Fruit fly (Drosophila melanogaster) whole organism, embryonic: ENCODE measurements around the gene CG43693.

ENCODE experiments used
- Atf3 ChIP-seq: fragments of 200-800 bp; sonication (Bioruptor generic); optimal IDR thresholded peaks from 3 replicates; lab custom pipeline; 2016; ENCODE audit warnings: missing biosample characterization, missing genetic modification characterization
- CG10431 ChIP-seq: fragments of 200-800 bp; sonication (Bioruptor generic); optimal IDR thresholded peaks from 3 replicates; lab custom pipeline; 2018; ENCODE audit warnings: missing biosample characterization, mild to moderate bottlenecking, missing genetic modification characterization
- CG11504 ChIP-seq: fragments of 200-800 bp; sonication (Bioruptor generic); optimal IDR thresholded peaks from 3 replicates; lab custom pipeline; 2019; ENCODE audit warnings: missing biosample characterization, mild to moderate bottlenecking, missing genetic modification characterization, moderate library complexity
- CG12391 ChIP-seq: fragments of 200-800 bp; sonication (Bioruptor generic); optimal IDR thresholded peaks from 3 replicates; lab custom pipeline; 2018; ENCODE audit warnings: missing biosample characterization, mild to moderate bottlenecking, missing genetic modification characterization, moderate library complexity
- CG14667 ChIP-seq: fragments of 200-800 bp; sonication (Bioruptor generic); IDR thresholded peaks from 2 replicates; pipeline ENCODE4 v1.3.6; 2022; ENCODE audit warnings: missing biosample characterization, missing genetic modification characterization
- CG14965 ChIP-seq: fragments of 200-800 bp; sonication (Bioruptor generic); optimal IDR thresholded peaks from 2 replicates; lab custom pipeline; 2016; ENCODE audit warnings: missing biosample characterization, missing genetic modification characterization, borderline replicate concordance
- CG17359 ChIP-seq: fragments of 200-800 bp; sonication (Bioruptor generic); optimal IDR thresholded peaks from 3 replicates; lab custom pipeline; 2018; ENCODE audit warnings: missing biosample characterization, mild to moderate bottlenecking, missing genetic modification characterization, moderate library complexity
- CG2199 ChIP-seq: fragments of 200-800 bp; sonication (Bioruptor generic); IDR thresholded peaks from 3 replicates; pipeline ENCODE4 v1.3.6; 2022; ENCODE audit warnings: missing biosample characterization, missing genetic modification characterization
- CG31441 ChIP-seq: fragments of 200-800 bp; sonication (Bioruptor generic); IDR thresholded peaks from 2 replicates; pipeline ENCODE4 v1.3.6; 2022; ENCODE audit warnings: missing biosample characterization, missing genetic modification characterization
- CG33213 ChIP-seq: fragments of 200-800 bp; sonication (Bioruptor generic); optimal IDR thresholded peaks from 3 replicates; lab custom pipeline; 2016; ENCODE audit warnings: missing biosample characterization, missing genetic modification characterization
- CG34376 ChIP-seq: fragments of 200-800 bp; sonication (Bioruptor generic); optimal IDR thresholded peaks from 2 replicates; lab custom pipeline; 2018; ENCODE audit warnings: missing biosample characterization, mild to moderate bottlenecking, missing genetic modification characterization
- CG3847 ChIP-seq: fragments of 200-800 bp; sonication (Bioruptor generic); IDR thresholded peaks from 2 replicates; pipeline ENCODE4 v1.3.6; 2022; ENCODE audit warnings: missing biosample characterization, missing genetic modification characterization
- CG42726 ChIP-seq: fragments of 200-800 bp; sonication (Bioruptor generic); IDR thresholded peaks from 2 replicates; pipeline ENCODE4 v1.3.6; 2022; ENCODE audit warnings: missing biosample characterization, missing genetic modification characterization; ENCODE audit not compliant: partially characterized antibody
- CG8924 ChIP-seq: fragments of 200-800 bp; optimal IDR thresholded peaks from 3 replicates; lab custom pipeline; 2019; ENCODE audit warnings: missing biosample characterization, mild to moderate bottlenecking, missing genetic modification characterization, moderate library complexity
- CG9609 ChIP-seq: fragments of 200-800 bp; sonication (Bioruptor generic); optimal IDR thresholded peaks from 3 replicates; lab custom pipeline; 2016; ENCODE audit warnings: missing biosample characterization, missing genetic modification characterization
- CHES-1-like ChIP-seq: fragments of 200-800 bp; sonication (Bioruptor generic); optimal IDR thresholded peaks from 2 replicates; lab custom pipeline; 2016; ENCODE audit warnings: missing biosample characterization, missing genetic modification characterization
- D ChIP-seq, 2 experiments: fragments of 200-800 bp in 1 of 2; fragments of >200 bp in 1 of 2; sonication (Bioruptor generic) in 1 of 2; optimal IDR thresholded peaks; 2 replicates in 1 of 2; 3 replicates in 1 of 2; lab custom pipeline; 2017; ENCODE audit warnings: mild to moderate bottlenecking in 1 of 2, missing biosample characterization in 1 of 2, missing genetic modification characterization in 1 of 2, missing genetic modification reagents in 1 of 2
- D19A ChIP-seq: fragments of 200-800 bp; optimal IDR thresholded peaks from 3 replicates; lab custom pipeline; 2019; ENCODE audit warnings: missing biosample characterization, mild to moderate bottlenecking, missing genetic modification characterization, moderate library complexity
- Dll ChIP-seq: fragments of 200-800 bp; sonication (Bioruptor generic); IDR thresholded peaks from 4 replicates; pipeline ENCODE4 v1.3.6; 2022; ENCODE audit warnings: missing biosample characterization, missing genetic modification characterization; ENCODE audit not compliant: partially characterized antibody
- Doc3 ChIP-seq: fragments of 200-800 bp; sonication (Bioruptor generic); IDR thresholded peaks from 3 replicates; pipeline ENCODE4 v1.3.6; 2022; ENCODE audit warnings: missing biosample characterization, missing genetic modification characterization; ENCODE audit not compliant: partially characterized antibody
- Ets65A ChIP-seq: fragments of 200-800 bp; sonication (Bioruptor generic); peaks from one replicate; lab custom pipeline; 2016; ENCODE audit warnings: missing biosample characterization, missing genetic modification characterization
- Ets97D ChIP-seq: fragments of 200-800 bp; sonication (Bioruptor generic); optimal IDR thresholded peaks from 3 replicates; lab custom pipeline; 2016; ENCODE audit warnings: missing biosample characterization, missing genetic modification characterization
- H15 ChIP-seq: fragments of 200-800 bp; sonication (Bioruptor generic); IDR thresholded peaks from 3 replicates; pipeline ENCODE4 v1.3.6; 2022; ENCODE audit warnings: missing biosample characterization, missing genetic modification characterization
- Hr3 ChIP-seq: fragments of 200-800 bp; sonication (Bioruptor generic); optimal IDR thresholded peaks from 3 replicates; lab custom pipeline; 2016; ENCODE audit warnings: missing biosample characterization, missing genetic modification characterization
- Hr78 ChIP-seq, 2 experiments: fragments of 200-800 bp in 1 of 2; fragments of >200 bp in 1 of 2; sonication (Bioruptor generic) in 1 of 2; optimal IDR thresholded peaks; 2 replicates each; lab custom pipeline; 2017 to 2019; ENCODE audit warnings: missing biosample characterization in 2 of 2, missing genetic modification characterization in 2 of 2, mild to moderate bottlenecking in 1 of 2, moderate library complexity in 1 of 2
- Lhr ChIP-seq: fragments of 200-800 bp; sonication (Bioruptor generic); optimal IDR thresholded peaks from 3 replicates; lab custom pipeline; 2017; ENCODE audit warnings: mild to moderate bottlenecking, missing biosample characterization, missing genetic modification reagents, missing genetic modification characterization
- MBD-R2 ChIP-seq: fragments of 200-800 bp; sonication (Bioruptor generic); IDR thresholded peaks from 2 replicates; pipeline ENCODE4 v1.3.6; 2022; ENCODE audit warnings: missing biosample characterization, missing genetic modification characterization
- Max ChIP-seq: fragments of 200-800 bp; sonication (Bioruptor generic); optimal IDR thresholded peaks from 2 replicates; lab custom pipeline; 2016; ENCODE audit warnings: missing biosample characterization, mild to moderate bottlenecking, missing genetic modification characterization
- Mes4 ChIP-seq: fragments of 200-800 bp; sonication (Bioruptor generic); optimal IDR thresholded peaks from 2 replicates; lab custom pipeline; 2016; ENCODE audit warnings: missing biosample characterization, missing genetic modification characterization
- Nf-YC ChIP-seq: fragments of 200-800 bp; optimal IDR thresholded peaks from 3 replicates; lab custom pipeline; 2019; ENCODE audit warnings: missing biosample characterization, mild to moderate bottlenecking, missing genetic modification characterization, moderate library complexity
- abd-A ChIP-seq: fragments of 200-800 bp; sonication (Bioruptor generic); optimal IDR thresholded peaks from 3 replicates; lab custom pipeline; 2019; ENCODE audit warnings: missing biosample characterization, mild to moderate bottlenecking, missing genetic modification characterization, moderate library complexity
- fu2 ChIP-seq: fragments of 200-800 bp; sonication (Bioruptor generic); optimal IDR thresholded peaks from 2 replicates; lab custom pipeline; 2016; ENCODE audit warnings: missing biosample characterization, missing genetic modification characterization
- grn ChIP-seq: fragments of 200-800 bp; sonication (Bioruptor generic); optimal IDR thresholded peaks from 3 replicates; lab custom pipeline; 2017; ENCODE audit warnings: missing biosample characterization, missing genetic modification characterization
- ham ChIP-seq: fragments of 200-800 bp; sonication (Bioruptor generic); IDR thresholded peaks from 2 replicates; pipeline ENCODE4 v1.3.6; 2022; ENCODE audit warnings: missing biosample characterization, missing genetic modification characterization
- hb ChIP-seq: fragments of 200-800 bp; sonication (Bioruptor generic); IDR thresholded peaks from 3 replicates; pipeline ENCODE4 v1.3.6; 2022; ENCODE audit warnings: missing biosample characterization, missing genetic modification characterization; ENCODE audit not compliant: partially characterized antibody
- klu ChIP-seq: fragments of 200-800 bp; sonication (Bioruptor generic); IDR thresholded peaks from 2 replicates; pipeline ENCODE4 v1.3.6; 2022; ENCODE audit warnings: missing biosample characterization, missing genetic modification characterization
- p53 ChIP-seq: fragments of 200-800 bp; sonication (Bioruptor generic); optimal IDR thresholded peaks from 2 replicates; lab custom pipeline; 2016; ENCODE audit warnings: missing biosample characterization, missing genetic modification characterization
- pan ChIP-seq, 4 experiments: fragments of >200 bp in 3 of 4; fragments of 200-800 bp in 1 of 4; sonication (Bioruptor generic) in 1 of 4; optimal IDR thresholded peaks in 3 of 4; IDR thresholded peaks in 1 of 4; 2 replicates each; pipeline versions ENCODE4 v1.3.6 to Lab custom; 2017 to 2022; ENCODE audit warnings: missing biosample characterization in 2 of 4, missing genetic modification characterization in 2 of 4, mixed read lengths in 1 of 4
- pros ChIP-seq: fragments of 200-800 bp; sonication (Bioruptor generic); optimal IDR thresholded peaks from 3 replicates; lab custom pipeline; 2019; ENCODE audit warnings: missing biosample characterization, mild to moderate bottlenecking, missing genetic modification characterization, moderate library complexity
- sens ChIP-seq: fragments of 200-800 bp; sonication (Bioruptor generic); peaks from one replicate; lab custom pipeline; 2016; ENCODE audit warnings: missing biosample characterization, missing genetic modification characterization
- sens-2 ChIP-seq: fragments of 200-800 bp; sonication (Bioruptor generic); IDR thresholded peaks from 2 replicates; pipeline ENCODE4 v1.3.6; 2022; ENCODE audit warnings: missing biosample characterization, missing genetic modification characterization
- slp2 ChIP-seq: fragments of 200-800 bp; sonication (Bioruptor generic); optimal IDR thresholded peaks from 2 replicates; lab custom pipeline; 2016; ENCODE audit warnings: missing biosample characterization, missing genetic modification characterization
- sna ChIP-seq: fragments of 200-800 bp; sonication (Bioruptor generic); IDR thresholded peaks from 2 replicates; pipeline ENCODE4 v1.3.6; 2022; ENCODE audit warnings: missing biosample characterization, missing genetic modification characterization; ENCODE audit not compliant: partially characterized antibody
- sqz ChIP-seq: fragments of 200-800 bp; sonication (Bioruptor generic); optimal IDR thresholded peaks from 3 replicates; lab custom pipeline; 2018; ENCODE audit warnings: missing biosample characterization, mild to moderate bottlenecking, missing genetic modification characterization
- stwl ChIP-seq: fragments of 200-800 bp; sonication (Bioruptor generic); optimal IDR thresholded peaks from 3 replicates; lab custom pipeline; 2018; ENCODE audit warnings: missing biosample characterization, mild to moderate bottlenecking, missing genetic modification characterization, moderate library complexity
- zfh1 ChIP-seq: fragments of 200-800 bp; sonication (Bioruptor generic); IDR thresholded peaks from 3 replicates; pipeline ENCODE4 v1.3.6; 2022; ENCODE audit warnings: missing biosample characterization, missing genetic modification characterization

The CG43693 gene

DNA sequence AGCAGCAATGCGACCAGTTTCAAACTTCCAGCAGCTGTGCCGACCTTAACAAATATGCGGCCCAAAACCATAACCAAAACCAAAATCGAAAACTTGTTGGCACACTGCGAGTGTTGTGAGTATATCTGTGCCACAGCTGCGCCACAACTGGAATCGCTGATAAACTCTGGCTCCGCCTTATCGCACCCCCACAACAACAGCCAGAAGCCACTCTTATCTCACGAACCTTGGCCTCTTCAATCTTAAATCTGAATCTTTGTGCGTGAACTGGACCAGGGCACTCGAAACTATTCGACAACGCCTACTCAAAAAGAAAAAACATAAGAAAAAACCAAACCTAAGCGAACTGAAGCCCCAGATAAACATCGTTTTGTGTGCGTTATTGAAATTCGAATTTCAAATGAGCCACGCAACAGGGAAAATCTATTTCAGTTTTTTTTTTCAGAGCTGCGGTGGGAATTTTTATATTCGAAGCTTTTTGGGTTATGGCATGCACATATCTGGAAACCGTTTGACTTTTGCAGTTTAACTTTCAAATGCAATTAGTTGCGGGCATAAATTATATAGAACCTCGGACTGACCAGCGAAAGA is 53.8 kb downstream of the CG43693 start (continued):
- TF ChIP-seq CG33213 (GFP tag; lab: Kevin White, UChicago) (no peak), CG31441 (GFP tag; lab: Robert Waterston, UW) (no peak), Hr78 (GFP tag; optimal IDR thresholded peaks at IDR 0.05; lab: Kevin White, UChicago) (peak in 1 of 2 experiments; percentile 70), CHES-1-like (GFP tag; lab: Kevin White, UChicago) (no peak), D (optimal IDR thresholded peaks at IDR 0.05; lab: Kevin White, UChicago) (no peak), D (GFP tag; optimal IDR thresholded peaks at IDR 0.05; lab: Kevin White, UChicago) (no peak), CG9609 (GFP tag; lab: Kevin White, UChicago) (no peak), MBD-R2 (GFP tag; lab: Robert Waterston, UW) (no peak), H15 (GFP tag; lab: Robert Waterston, UW) (no peak)

DNA sequence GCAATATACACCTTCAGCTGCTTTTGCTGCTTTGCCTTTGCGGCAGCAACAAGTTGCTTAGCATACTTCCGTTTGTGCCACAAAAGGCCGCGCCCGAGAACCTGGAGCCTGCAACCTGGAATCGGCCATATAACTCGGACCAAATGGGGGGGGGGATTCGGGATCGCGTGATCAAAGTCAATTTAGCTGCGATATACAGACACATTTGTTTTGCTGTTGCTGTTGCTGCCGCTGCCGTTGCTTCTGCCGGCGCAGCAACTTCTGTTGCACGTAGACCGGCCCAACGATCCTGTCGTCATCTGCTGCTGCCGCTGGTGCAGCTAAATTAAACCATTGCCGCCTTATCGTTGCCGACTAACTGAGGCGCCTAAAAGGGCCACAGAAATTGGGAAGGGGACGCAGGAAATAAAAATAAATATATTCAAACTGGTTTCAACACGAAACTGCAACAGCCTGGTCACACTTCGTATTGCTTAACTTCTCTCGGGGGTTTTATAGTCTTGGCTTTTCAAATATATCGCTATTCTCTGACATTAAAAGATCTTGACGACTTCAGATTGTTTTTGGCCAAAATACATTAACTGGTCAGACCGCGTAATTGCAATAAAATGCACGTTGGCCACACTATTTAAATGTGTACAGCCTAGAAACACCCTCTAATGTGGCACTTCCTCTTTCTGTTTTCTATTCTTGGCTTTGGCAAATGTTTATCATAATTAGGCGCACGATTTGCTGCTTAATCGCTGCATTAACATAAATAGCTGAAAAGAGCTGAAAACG is 59.7 kb downstream of the CG43693 start:
- TF ChIP-seq Ets65A (GFP tag; lab: Kevin White, UChicago) = peak; percentile 63
- no peak for TF ChIP-seq CG2199 (GFP tag; lab: Robert Waterston, UW)
- no peak for TF ChIP-seq Mes4 (GFP tag; lab: Kevin White, UChicago)
- no peak for TF ChIP-seq CG34376 (GFP tag; lab: Kevin White, UChicago)
- peak; percentile 95 for TF ChIP-seq stwl
- TF ChIP-seq Ets97D (GFP tag; lab: Kevin White, UChicago) = no peak
- TF ChIP-seq zfh1 (GFP tag; lab: Robert Waterston, UW) = 0 out of 3 replicates have a peak, but pooled peaks have one; percentile 10
- no peak for TF ChIP-seq pan (optimal IDR thresholded peaks at IDR 0.05; lab: Kevin White, UChicago)
- no peak for TF ChIP-seq pan (GFP tag; optimal IDR thresholded peaks at IDR 0.05 in 1 of 2, IDR thresholded peaks at IDR 0.05 in 1 of 2)
- TF ChIP-seq hb (GFP tag; lab: Robert Waterston, UW) = no peak
- TF ChIP-seq sens-2 (GFP tag; lab: Robert Waterston, UW) = no peak
- 0 out of 3 replicates have a peak, but pooled peaks have one; percentile 13 for TF ChIP-seq Doc3 (GFP tag; lab: Robert Waterston, UW)
- peak; percentile 67 for TF ChIP-seq sens
- TF ChIP-seq grn (GFP tag; lab: Kevin White, UChicago) = no peak
- TF ChIP-seq Max = no peak
- no peak for TF ChIP-seq slp2
- TF ChIP-seq CG11504 = peak; percentile 16
- TF ChIP-seq fu2 = no peak
- 0 out of 4 replicates have a peak, but pooled peaks have one; percentile 30 for TF ChIP-seq Dll (GFP tag; lab: Robert Waterston, UW)
- no peak for TF ChIP-seq CG14667
- TF ChIP-seq Lhr (GFP tag; lab: Kevin White, UChicago) = no peak
- TF ChIP-seq ham = no peak
- no peak for TF ChIP-seq pros (GFP tag; lab: Kevin White, UChicago)
- no peak for TF ChIP-seq CG10431 (GFP tag; lab: Kevin White, UChicago)

DNA sequence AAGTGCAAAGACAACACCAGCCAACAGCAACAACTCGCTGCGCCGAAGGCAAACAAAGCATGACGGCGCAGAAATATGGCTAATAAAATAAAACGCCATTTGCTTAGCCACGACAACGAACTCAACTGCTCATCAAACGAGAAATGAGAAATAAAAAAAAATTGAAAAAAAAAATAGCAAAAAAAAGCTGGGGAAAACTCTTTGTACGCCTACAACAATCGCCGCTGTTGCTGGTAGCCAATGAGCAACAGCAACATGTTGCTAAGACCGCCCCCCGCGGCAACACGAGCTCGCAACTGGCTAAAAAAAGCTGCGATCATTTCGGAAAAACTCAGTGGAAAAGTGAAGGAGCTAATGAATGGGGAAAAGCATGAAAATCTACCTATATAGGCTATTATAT is 61.3 kb downstream of the CG43693 start:
- TF ChIP-seq Atf3 (no peak), Nf-YC (tag; lab: Kevin White, UChicago) (peak; percentile 38), CG12391 (no peak), CG17359 (tag; lab: Kevin White, UChicago) (no peak), CG42726 (GFP tag; lab: Robert Waterston, UW) (no peak), D19A (tag; lab: Kevin White, UChicago) (no peak), sna (no peak), Hr3 (GFP tag; lab: Kevin White, UChicago) (no peak), CG14965 (no peak), klu (GFP tag; lab: Robert Waterston, UW) (0 out of 2 replicates have a peak, but pooled peaks have one; percentile 5), abd-A (tag; lab: Kevin White, UChicago) (no peak), p53 (no peak), sqz (GFP tag; lab: Kevin White, UChicago) (peak; percentile 22), CG8924 (tag; lab: Kevin White, UChicago) (no peak), hb (GFP tag; lab: Robert Waterston, UW) (no peak), CG3847 (GFP tag; lab: Robert Waterston, UW) (no peak)
